Worm (Caenorhabditis elegans): ENCODE results near the gene K02E7.4.

- TF ChIP-seq him-1 (tag; optimal IDR thresholded peaks at IDR 0.05), result no peak
- no peak for TF ChIP-seq W03F9.2 (tag; optimal IDR thresholded peaks at IDR 0.05)
Observed at ce11 chrII:1091706-1092105, 19.5 kb downstream of the K02E7.4 start, which contains the start of gene snf-3.

Data from whole organism, L4/young adult.